Fruit fly (Drosophila melanogaster) whole organism, embryonic: ENCODE measurements around the gene CG15199.

Experiments
- Abd-B ChIP-seq: fragments of 200-800 bp; sonication (Bioruptor generic); optimal IDR thresholded peaks from 2 replicates; lab custom pipeline; 2018; ENCODE audit warnings: missing biosample characterization, mild to moderate bottlenecking, missing genetic modification characterization, moderate library complexity
- Blimp-1 ChIP-seq: fragments of 200-800 bp; sonication (Bioruptor generic); optimal IDR thresholded peaks from 3 replicates; lab custom pipeline; 2018; ENCODE audit warnings: missing biosample characterization, missing genetic modification characterization, mild to moderate bottlenecking, moderate library complexity, missing genetic modification reagents
- C15 ChIP-seq: fragments of 200-800 bp; sonication (Bioruptor generic); IDR thresholded peaks from 3 replicates; pipeline ENCODE4 v1.3.6; 2022; ENCODE audit warnings: missing biosample characterization, missing genetic modification characterization
- CG10431 ChIP-seq: fragments of 200-800 bp; sonication (Bioruptor generic); optimal IDR thresholded peaks from 3 replicates; lab custom pipeline; 2018; ENCODE audit warnings: missing biosample characterization, mild to moderate bottlenecking, missing genetic modification characterization
- CG10654 ChIP-seq: fragments of 200-800 bp; sonication (Bioruptor generic); optimal IDR thresholded peaks from 2 replicates; lab custom pipeline; 2016; ENCODE audit warnings: missing biosample characterization, missing genetic modification characterization
- CG12155 ChIP-seq: fragments of 200-800 bp; sonication (Bioruptor generic); optimal IDR thresholded peaks from 3 replicates; lab custom pipeline; 2016; ENCODE audit warnings: missing biosample characterization, missing genetic modification characterization
- CG13775 ChIP-seq: fragments of 200-800 bp; sonication (Bioruptor generic); optimal IDR thresholded peaks from 3 replicates; lab custom pipeline; 2017; ENCODE audit warnings: missing biosample characterization, mild to moderate bottlenecking, missing genetic modification characterization
- CG14014 ChIP-seq: fragments of 200-800 bp; sonication (Bioruptor generic); IDR thresholded peaks from 2 replicates; pipeline ENCODE4 v1.3.6; 2022; ENCODE audit warnings: missing biosample characterization, missing genetic modification characterization
- CG16815 ChIP-seq: fragments of 200-800 bp; sonication (Bioruptor generic); optimal IDR thresholded peaks from 3 replicates; lab custom pipeline; 2017; ENCODE audit warnings: missing biosample characterization, mild to moderate bottlenecking, missing genetic modification characterization
- CG17802 ChIP-seq: fragments of 200-800 bp; sonication (Bioruptor generic); optimal IDR thresholded peaks from 2 replicates; lab custom pipeline; 2018; ENCODE audit warnings: missing biosample characterization, mild to moderate bottlenecking, missing genetic modification characterization, moderate library complexity
- CG2678 ChIP-seq: fragments of 200-800 bp; sonication (Bioruptor generic); optimal IDR thresholded peaks from 3 replicates; lab custom pipeline; 2019; ENCODE audit warnings: missing biosample characterization, mild to moderate bottlenecking, missing genetic modification characterization, moderate library complexity
- CG32532 ChIP-seq: fragments of 200-800 bp; sonication (Bioruptor generic); IDR thresholded peaks from 2 replicates; pipeline ENCODE4 v1.3.6; 2022; ENCODE audit warnings: missing biosample characterization, missing genetic modification characterization
- CG3726 ChIP-seq: fragments of 200-800 bp; sonication (Bioruptor generic); IDR thresholded peaks from 3 replicates; pipeline ENCODE4, ENCODE4 v1.3.6; 2022; ENCODE audit warnings: missing biosample characterization, missing genetic modification characterization
- CG4404 ChIP-seq: fragments of 200-800 bp; sonication (Bioruptor generic); IDR thresholded peaks from 2 replicates; pipeline ENCODE4 v1.3.6; 2022; ENCODE audit warnings: missing biosample characterization, missing genetic modification characterization
- CG9727 ChIP-seq: fragments of 200-800 bp; sonication (Bioruptor generic); optimal IDR thresholded peaks from 3 replicates; lab custom pipeline; 2017; ENCODE audit warnings: missing biosample characterization, mild to moderate bottlenecking, missing genetic modification characterization
- CG9876 ChIP-seq: fragments of 200-800 bp; sonication (Bioruptor generic); optimal IDR thresholded peaks from 2 replicates; lab custom pipeline; 2016; ENCODE audit warnings: missing biosample characterization, missing genetic modification characterization
- Dad ChIP-seq: fragments of 200-800 bp; sonication (Bioruptor generic); optimal IDR thresholded peaks from 3 replicates; lab custom pipeline; 2016; ENCODE audit warnings: missing biosample characterization, missing genetic modification characterization
- Dp ChIP-seq: fragments of 200-800 bp; sonication (Bioruptor generic); optimal IDR thresholded peaks from 2 replicates; lab custom pipeline; 2018; ENCODE audit warnings: missing biosample characterization, mild to moderate bottlenecking, missing genetic modification characterization, moderate library complexity
- Fer2 ChIP-seq: fragments of 200-800 bp; sonication (Bioruptor generic); optimal IDR thresholded peaks from 2 replicates; lab custom pipeline; 2018; ENCODE audit warnings: missing biosample characterization, mild to moderate bottlenecking, missing genetic modification characterization, moderate library complexity
- Hand ChIP-seq: fragments of 200-800 bp; sonication (Bioruptor generic); optimal IDR thresholded peaks from 2 replicates; lab custom pipeline; 2017; ENCODE audit warnings: mild to moderate bottlenecking, missing biosample characterization, missing genetic modification reagents, missing genetic modification characterization
- Jarid2 ChIP-seq: fragments of 200-800 bp; sonication (Bioruptor generic); optimal IDR thresholded peaks from 3 replicates; lab custom pipeline; 2017; ENCODE audit warnings: mild to moderate bottlenecking, missing biosample characterization, missing genetic modification reagents, missing genetic modification characterization
- Myb ChIP-seq: fragments of 200-800 bp; sonication (Bioruptor generic); optimal IDR thresholded peaks from 2 replicates; lab custom pipeline; 2016; ENCODE audit warnings: missing biosample characterization, missing genetic modification characterization
- NC2β ChIP-seq: fragments of 200-800 bp; sonication (Bioruptor generic); optimal IDR thresholded peaks from 2 replicates; lab custom pipeline; 2016; ENCODE audit warnings: missing biosample characterization, missing genetic modification characterization
- Oaz ChIP-seq: fragments of 200-800 bp; sonication (Bioruptor generic); IDR thresholded peaks from 2 replicates; pipeline ENCODE4 v1.3.6; 2022; ENCODE audit warnings: missing biosample characterization, missing genetic modification characterization
- Optix ChIP-seq: fragments of 200-800 bp; sonication (Bioruptor generic); IDR thresholded peaks from 3 replicates; pipeline ENCODE4 v1.3.6; 2022; ENCODE audit warnings: missing biosample characterization, missing genetic modification characterization
- Poxn ChIP-seq: fragments of 200-800 bp; sonication (Bioruptor generic); IDR thresholded peaks from 2 replicates; pipeline ENCODE4 v1.3.6; 2022; ENCODE audit warnings: missing biosample characterization, missing genetic modification characterization
- Rx ChIP-seq: fragments of 200-800 bp; sonication (Bioruptor generic); IDR thresholded peaks from 2 replicates; pipeline ENCODE4 v1.3.6; 2022; ENCODE audit warnings: missing biosample characterization, missing genetic modification characterization
- al ChIP-seq: fragments of 200-800 bp; sonication (Bioruptor generic); IDR thresholded peaks from 2 replicates; pipeline ENCODE4 v1.3.6; 2022; ENCODE audit warnings: missing biosample characterization, missing genetic modification characterization
- bigmax ChIP-seq: fragments of 200-800 bp; sonication (Bioruptor generic); optimal IDR thresholded peaks from 2 replicates; lab custom pipeline; 2018; ENCODE audit warnings: missing biosample characterization, mild to moderate bottlenecking, missing genetic modification characterization
- cas ChIP-seq: fragments of 200-800 bp; sonication (Bioruptor generic); IDR thresholded peaks from 2 replicates; pipeline ENCODE4 v1.3.6; 2022; ENCODE audit warnings: missing biosample characterization, missing genetic modification characterization
- crp ChIP-seq, 2 experiments: fragments of 200-800 bp; sonication (Bioruptor generic); optimal IDR thresholded peaks; 2 replicates in 1 of 2; 3 replicates in 1 of 2; lab custom pipeline; 2017; ENCODE audit warnings: missing biosample characterization in 2 of 2, missing genetic modification characterization in 2 of 2, mild to moderate bottlenecking in 1 of 2, moderate library complexity in 1 of 2
- en ChIP-seq: fragments of 200-800 bp; sonication (Bioruptor generic); optimal IDR thresholded peaks from 2 replicates; lab custom pipeline; 2016; ENCODE audit warnings: missing biosample characterization, missing genetic modification characterization
- exex ChIP-seq: fragments of 200-800 bp; sonication (Bioruptor generic); optimal IDR thresholded peaks from 4 replicates; lab custom pipeline; 2018; ENCODE audit warnings: missing biosample characterization, mild to moderate bottlenecking, missing genetic modification characterization, moderate library complexity
- grn ChIP-seq: fragments of 200-800 bp; sonication (Bioruptor generic); optimal IDR thresholded peaks from 3 replicates; lab custom pipeline; 2017; ENCODE audit warnings: missing biosample characterization, missing genetic modification characterization
- gsb-n ChIP-seq: fragments of 200-800 bp; sonication (Bioruptor generic); optimal IDR thresholded peaks from 3 replicates; lab custom pipeline; 2018; ENCODE audit warnings: missing biosample characterization, mild to moderate bottlenecking, missing genetic modification characterization
- ken ChIP-seq: fragments of 200-800 bp; sonication (Bioruptor generic); IDR thresholded peaks from 3 replicates; pipeline ENCODE4 v1.3.6; 2022; ENCODE audit warnings: missing biosample characterization, missing genetic modification characterization
- lola ChIP-seq, 3 experiments: fragments of >200 bp in 2 of 3; fragments of 200-800 bp in 1 of 3; sonication (Bioruptor generic) in 1 of 3; optimal IDR thresholded peaks; 2 replicates each; lab custom pipeline; 2017 to 2019; ENCODE audit warnings: missing biosample characterization in 3 of 3, missing genetic modification characterization in 3 of 3, mild to moderate bottlenecking in 1 of 3, moderate library complexity in 1 of 3
- org-1 ChIP-seq: fragments of 200-800 bp; sonication (Bioruptor generic); optimal IDR thresholded peaks from 2 replicates; lab custom pipeline; 2017; ENCODE audit warnings: missing biosample characterization, missing genetic modification characterization
- psq ChIP-seq: fragments of 200-800 bp; sonication (Bioruptor generic); optimal IDR thresholded peaks from 2 replicates; lab custom pipeline; 2017; ENCODE audit warnings: missing biosample characterization, missing genetic modification characterization
- rib ChIP-seq: fragments of 200-800 bp; sonication (Bioruptor generic); IDR thresholded peaks from 2 replicates; pipeline ENCODE4 v1.3.6; 2022; ENCODE audit warnings: missing biosample characterization, missing genetic modification characterization
- ro ChIP-seq: fragments of 200-800 bp; sonication (Bioruptor generic); IDR thresholded peaks from 2 replicates; pipeline ENCODE4 v1.3.6; 2022; ENCODE audit warnings: missing biosample characterization, missing genetic modification characterization
- sd ChIP-seq: fragments of 200-800 bp; sonication (Bioruptor generic); optimal IDR thresholded peaks from 3 replicates; lab custom pipeline; 2018; ENCODE audit warnings: missing biosample characterization, mild to moderate bottlenecking, missing genetic modification characterization, moderate library complexity
- sna ChIP-seq: fragments of 200-800 bp; sonication (Bioruptor generic); IDR thresholded peaks from 2 replicates; pipeline ENCODE4 v1.3.6; 2022; ENCODE audit warnings: missing biosample characterization, missing genetic modification characterization; ENCODE audit not compliant: partially characterized antibody
- sob ChIP-seq: fragments of 200-800 bp; sonication (Bioruptor generic); IDR thresholded peaks from 2 replicates; pipeline ENCODE4 v1.3.6; 2022; ENCODE audit warnings: missing biosample characterization, missing genetic modification characterization
- sqz ChIP-seq: fragments of 200-800 bp; sonication (Bioruptor generic); optimal IDR thresholded peaks from 3 replicates; lab custom pipeline; 2018; ENCODE audit warnings: missing biosample characterization, mild to moderate bottlenecking, missing genetic modification characterization
- stc ChIP-seq: fragments of 200-800 bp; sonication (Bioruptor generic); IDR thresholded peaks from 2 replicates; pipeline ENCODE4 v1.3.6; 2022; ENCODE audit warnings: missing biosample characterization, missing genetic modification characterization
- tna ChIP-seq: fragments of 200-800 bp; sonication (Bioruptor generic); IDR thresholded peaks from 2 replicates; pipeline ENCODE4 v1.3.6; 2022; ENCODE audit warnings: missing biosample characterization, missing genetic modification characterization; ENCODE audit not compliant: partially characterized antibody
- zen ChIP-seq: fragments of 200-800 bp; sonication (Bioruptor generic); optimal IDR thresholded peaks from 3 replicates; lab custom pipeline; 2018; ENCODE audit warnings: missing biosample characterization, mild to moderate bottlenecking, missing genetic modification characterization, moderate library complexity
- zf30C ChIP-seq: fragments of 200-800 bp; sonication (Bioruptor generic); optimal IDR thresholded peaks from 3 replicates; lab custom pipeline; 2018; ENCODE audit warnings: missing biosample characterization, mild to moderate bottlenecking, missing genetic modification characterization

The CG15199 gene

DNA sequence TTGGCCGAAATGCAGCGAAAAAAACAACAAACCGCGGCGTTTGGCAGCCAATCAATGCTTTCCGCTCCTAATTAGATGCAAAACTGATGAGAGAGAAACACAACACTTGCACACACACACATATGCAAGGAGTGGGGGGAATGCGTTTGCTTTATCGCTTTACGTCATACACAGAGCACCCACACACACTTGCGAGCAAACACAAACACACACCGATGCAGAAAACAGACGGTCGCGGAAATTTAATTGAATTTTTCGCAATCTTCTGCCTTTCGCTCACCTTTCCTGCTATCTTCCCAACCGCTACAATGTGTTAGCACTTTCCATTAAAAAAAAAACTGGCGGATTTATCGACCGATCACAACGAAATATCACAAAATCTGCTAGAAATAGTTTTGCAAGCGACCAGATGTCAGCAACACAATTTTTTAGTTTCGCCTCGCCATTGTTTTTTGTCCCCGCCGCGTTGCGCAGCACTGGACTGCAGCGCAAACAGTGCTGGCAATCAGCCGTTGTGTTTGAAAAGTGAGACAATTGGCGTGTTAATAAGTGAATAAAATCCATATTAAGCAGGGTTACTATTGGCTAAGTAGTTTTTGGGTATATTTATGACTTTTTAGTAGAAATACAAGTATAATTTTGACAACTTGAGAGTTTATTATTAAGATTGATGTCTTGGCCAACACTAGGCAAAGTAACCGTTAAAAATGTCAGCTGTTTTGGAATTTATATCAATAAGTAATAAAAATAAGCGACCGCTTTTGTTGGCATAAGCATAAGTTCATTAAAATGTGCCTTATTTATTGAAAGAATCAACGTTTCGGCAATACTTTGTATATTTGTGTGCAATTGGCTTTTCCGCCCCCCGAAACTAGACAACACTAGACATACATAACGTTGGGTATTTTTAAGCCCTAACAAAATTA, 4.8 kb downstream of the CG15199 start, which contains the start of gene Klp10A (continued):
- TF ChIP-seq sna (GFP tag; lab: Robert Waterston, UW) (no peak), ken (no peak), zf30C (no peak), ro (GFP tag; lab: Robert Waterston, UW) (no peak), NC2β (GFP tag; lab: Kevin White, UChicago) (no peak), crp (GFP tag; optimal IDR thresholded peaks at IDR 0.05; lab: Kevin White, UChicago) (peak in 1 of 2 experiments; percentile 76), Jarid2 (GFP tag; lab: Kevin White, UChicago) (no peak), bigmax (no peak), Dad (GFP tag; lab: Kevin White, UChicago) (no peak), Blimp-1 (GFP tag; lab: Kevin White, UChicago) (no peak), CG9876 (GFP tag; lab: Kevin White, UChicago) (no peak), cas (GFP tag; lab: Robert Waterston, UW) (no peak), sob (GFP tag; lab: Robert Waterston, UW) (peak; percentile 43; the same call in 1 of the 2 replicates), CG10654 (no peak), Fer2 (tag; lab: Kevin White, UChicago) (no peak), CG13775 (GFP tag; lab: Kevin White, UChicago) (no peak), org-1 (GFP tag; lab: Kevin White, UChicago) (no peak), sd (tag; lab: Kevin White, UChicago) (no peak), zen (tag; lab: Kevin White, UChicago) (no peak), CG32532 (GFP tag; lab: Robert Waterston, UW) (no peak), lola (GFP tag; optimal IDR thresholded peaks at IDR 0.05; lab: Kevin White, UChicago) (no peak), tna (no peak), Optix (GFP tag; lab: Robert Waterston, UW) (no peak), CG4404 (GFP tag; lab: Robert Waterston, UW) (no peak), CG14014 (GFP tag; lab: Robert Waterston, UW) (no peak), exex (tag; lab: Kevin White, UChicago) (no peak), stc (GFP tag; lab: Robert Waterston, UW) (no peak), Hand (GFP tag; lab: Kevin White, UChicago) (no peak), Poxn (GFP tag; lab: Robert Waterston, UW) (no peak), grn (GFP tag; lab: Kevin White, UChicago) (no peak), gsb-n (tag; lab: Kevin White, UChicago) (no peak), Abd-B (GFP tag; lab: Kevin White, UChicago) (no peak), Oaz (GFP tag; lab: Robert Waterston, UW) (no peak), CG17802 (no peak), CG2678 (tag; lab: Kevin White, UChicago) (no peak), CG10431 (GFP tag; lab: Kevin White, UChicago) (no peak), Myb (peak; percentile 93), Rx (GFP tag; lab: Robert Waterston, UW) (0 out of 2 replicates have a peak, but pooled peaks have one; percentile 23), CG16815 (no peak), C15 (GFP tag; lab: Robert Waterston, UW) (no peak), sqz (GFP tag; lab: Kevin White, UChicago) (no peak), al (GFP tag; lab: Robert Waterston, UW) (no peak), Dp (GFP tag; lab: Kevin White, UChicago) (peak; percentile 16), en (GFP tag; lab: Kevin White, UChicago) (no peak), rib (GFP tag; lab: Robert Waterston, UW) (no peak), CG12155 (GFP tag; lab: Kevin White, UChicago) (no peak), CG3726 (GFP tag; lab: Robert Waterston, UW) (no peak), psq (GFP tag; lab: Kevin White, UChicago) (no peak), CG9727 (GFP tag; lab: Kevin White, UChicago) (peak; percentile 16)
